Worm (Caenorhabditis elegans): ENCODE data around the gene spe-26.

spe-26 gene

ce11 chrIV:10344621-10345020 lies 47.1 kb downstream of the spe-26 start:
- TF ChIP-seq pbrm-1 (GFP tag; IDR thresholded peaks at IDR 0.05) (no peak), ets-4 (GFP tag; optimal IDR thresholded peaks at IDR 0.05) (no peak), Y79H2A.3 (GFP tag; conservative IDR thresholded peaks at IDR 0.05) (no peak), hsf-1 (GFP tag; IDR thresholded peaks at IDR 0.05) (no peak), let-607 (tag; optimal IDR thresholded peaks at IDR 0.05) (no peak), athp-1 (tag; optimal IDR thresholded peaks at IDR 0.05) (no peak), K12H6.12 (tag; optimal IDR thresholded peaks at IDR 0.05) (peak; percentile 40), die-1 (tag; optimal IDR thresholded peaks at IDR 0.05) (no peak), lin-35 (GFP tag; optimal IDR thresholded peaks at IDR 0.05) (peak in 1 of 3 experiments; percentile 52), Y95B8A.8 (GFP tag; IDR thresholded peaks at IDR 0.05) (no peak), nhr-90 (tag; optimal IDR thresholded peaks at IDR 0.05) (no peak), F33H1.4 (GFP tag; IDR thresholded peaks at IDR 0.05) (no peak), atf-7 (tag; optimal IDR thresholded peaks at IDR 0.05) (no peak), chd-7 (tag; optimal IDR thresholded peaks at IDR 0.05) (peak; percentile 5), him-1 (tag; optimal IDR thresholded peaks at IDR 0.05) (no peak), fkh-3 (tag; optimal IDR thresholded peaks at IDR 0.05) (no peak), lin-40 (tag; optimal IDR thresholded peaks at IDR 0.05) (no peak), cebp-1 (GFP tag; IDR thresholded peaks at IDR 0.05) (no peak), cebp-1 (tag; optimal IDR thresholded peaks at IDR 0.05) (no peak), zfh-2 (GFP tag; conservative IDR thresholded peaks at IDR 0.05) (peak; percentile 47; the same call in 1 of the 2 replicates), ceh-40 (GFP tag; IDR thresholded peaks at IDR 0.05) (no peak), attf-6 (GFP tag; IDR thresholded peaks at IDR 0.05) (no peak), B0035.1 (tag; optimal IDR thresholded peaks at IDR 0.05) (no peak), nfya-1 (tag; optimal IDR thresholded peaks at IDR 0.05; ENCODE audit: borderline replicate concordance, insufficient read depth) (no peak)

- TF ChIP-seq ceh-91 (GFP tag; IDR thresholded peaks at IDR 0.05) (no peak), rpc-1 (optimal IDR thresholded peaks at IDR 0.05) (no peak), rpc-1 (tag; optimal IDR thresholded peaks at IDR 0.05) (no peak), ZK185.1 (tag; optimal IDR thresholded peaks at IDR 0.05; ENCODE audit: poor library complexity, severe bottlenecking) (no peak), fkh-3 (tag; optimal IDR thresholded peaks at IDR 0.05) (no peak), hlh-26 (GFP tag; conservative IDR thresholded peaks at IDR 0.05) (no peak), lin-40 (tag; optimal IDR thresholded peaks at IDR 0.05) (peak; percentile 25), ztf-18 (tag; optimal IDR thresholded peaks at IDR 0.05) (no peak), die-1 (tag; optimal IDR thresholded peaks at IDR 0.05) (no peak), C17E4.6 (GFP tag; IDR thresholded peaks at IDR 0.05) (no peak), ceh-27 (GFP tag; optimal IDR thresholded peaks at IDR 0.05) (peak; percentile 29), B0261.1 (tag; optimal IDR thresholded peaks at IDR 0.05) (no peak), attf-5 (GFP tag; optimal IDR thresholded peaks at IDR 0.05) (peak; percentile 22), attf-6 (GFP tag; IDR thresholded peaks at IDR 0.05) (no peak), dox-1 (GFP tag; IDR thresholded peaks at IDR 0.05) (peak; percentile 44), hmg-1.2 (GFP tag; IDR thresholded peaks at IDR 0.05) (peak; percentile 57; the same call in 1 of the 2 replicates), D2030.7 (GFP tag; IDR thresholded peaks at IDR 0.05) (no peak), lin-35 (GFP tag; optimal IDR thresholded peaks at IDR 0.05) (no peak), Y53G8AR.9 (GFP tag; conservative IDR thresholded peaks at IDR 0.05) (no peak), nhr-90 (tag; optimal IDR thresholded peaks at IDR 0.05) (no peak), K12H6.12 (tag; optimal IDR thresholded peaks at IDR 0.05) (no peak), atf-7 (tag; optimal IDR thresholded peaks at IDR 0.05) (peak; percentile 37), snpc-4 (GFP tag; optimal IDR thresholded peaks at IDR 0.05) (no peak), snpc-4 (tag; optimal IDR thresholded peaks at IDR 0.05) (peak in 1 of 4 experiments; percentile 40), madf-8 (GFP tag; conservative IDR thresholded peaks at IDR 0.05) (no peak), lir-1 (GFP tag; conservative IDR thresholded peaks at IDR 0.05) (no peak), snpc-3.4 (tag; optimal IDR thresholded peaks at IDR 0.05) (no peak), zim-3 (tag; optimal IDR thresholded peaks at IDR 0.05) (no peak), attf-3 (GFP tag; conservative IDR thresholded peaks at IDR 0.05) (no peak), tbp1 (GFP tag; optimal IDR thresholded peaks at IDR 0.05) (peak; percentile 34), pbrm-1 (GFP tag; IDR thresholded peaks at IDR 0.05) (no peak), him-1 (tag; optimal IDR thresholded peaks at IDR 0.05) (no peak), B0035.1 (tag; optimal IDR thresholded peaks at IDR 0.05) (no peak), lsy-27 (tag; optimal IDR thresholded peaks at IDR 0.05; ENCODE audit: borderline replicate concordance, insufficient read depth) (no peak)
Measured at ce11 chrIV:10342361-10342706, 49.4 kb downstream of the spe-26 start.
